Worm (Caenorhabditis elegans) whole organism, late embryonic: ENCODE results near the gene cdh-9.

Source experiments
- C08G9.2 ChIP-seq: sonication (generic microtip); optimal IDR thresholded peaks from 2 replicates; lab custom pipeline; 2016; ENCODE audit warnings: mild to moderate bottlenecking, missing genetic modification characterization, moderate library complexity, missing compliant biosample characterization
- F13H6.1 ChIP-seq: sonication (generic microtip); optimal IDR thresholded peaks from 2 replicates; lab custom pipeline; 2016; ENCODE audit warnings: missing genetic modification characterization, missing compliant biosample characterization
- K02D7.2 ChIP-seq: sonication (generic microtip); optimal IDR thresholded peaks from 2 replicates; lab custom pipeline; 2017; ENCODE audit warnings: mild to moderate bottlenecking, missing genetic modification characterization, missing compliant biosample characterization
- K09A11.1 ChIP-seq: sonication (generic microtip); optimal IDR thresholded peaks from 2 replicates; lab custom pipeline; 2017; ENCODE audit warnings: antibody characterized with exemption, mild to moderate bottlenecking, missing genetic modification characterization, missing compliant biosample characterization; ENCODE audit not compliant: insufficient read depth
- Y22D7AL.16 ChIP-seq: sonication (generic microtip); optimal IDR thresholded peaks from 2 replicates; lab custom pipeline; 2016; ENCODE audit warnings: missing genetic modification characterization, missing compliant biosample characterization
- ahr-1 ChIP-seq: sonication (generic microtip); optimal IDR thresholded peaks from 2 replicates; lab custom pipeline; 2016; ENCODE audit warnings: missing genetic modification characterization, missing compliant biosample characterization
- ama-1 ChIP-seq: fragments of 150-350 bp; optimal IDR thresholded peaks from 2 replicates; lab custom pipeline; 2014
- ceh-14 ChIP-seq: sonication (generic microtip); optimal IDR thresholded peaks from 2 replicates; lab custom pipeline; 2016; ENCODE audit warnings: missing genotype, missing genetic modification characterization, missing compliant biosample characterization
- ceh-2 ChIP-seq: sonication (generic microtip); optimal IDR thresholded peaks from 2 replicates; lab custom pipeline; 2016; ENCODE audit warnings: missing genotype, missing genetic modification characterization, missing compliant biosample characterization
- ceh-22 ChIP-seq: sonication (generic microtip); optimal IDR thresholded peaks from 2 replicates; lab custom pipeline; 2017; ENCODE audit warnings: missing biosample characterization, missing genetic modification characterization
- ceh-24 ChIP-seq: sonication (generic microtip); optimal IDR thresholded peaks from 2 replicates; lab custom pipeline; 2016; ENCODE audit warnings: mild to moderate bottlenecking, missing genetic modification characterization, missing compliant biosample characterization
- ceh-31 ChIP-seq: sonication (generic microtip); optimal IDR thresholded peaks from 2 replicates; lab custom pipeline; 2016; ENCODE audit warnings: missing genetic modification characterization, missing compliant biosample characterization
- ceh-34 ChIP-seq: sonication (generic microtip); optimal IDR thresholded peaks from 2 replicates; lab custom pipeline; 2016; ENCODE audit warnings: mild to moderate bottlenecking, missing genetic modification characterization, missing compliant biosample characterization
- ceh-45 ChIP-seq: fragments of 200-800 bp; sonication (Bioruptor generic); IDR thresholded peaks from 2 replicates; pipeline ENCODE4 v1.3.6; 2022; ENCODE audit warnings: missing genetic modification reagents, missing genetic modification characterization, missing compliant biosample characterization
- ceh-48 ChIP-seq: sonication (generic microtip); optimal IDR thresholded peaks from 2 replicates; lab custom pipeline; 2016; ENCODE audit warnings: missing genetic modification characterization, inconsistent platforms, missing compliant biosample characterization
- ceh-6 ChIP-seq: fragments of 200-800 bp; sonication (Bioruptor generic); optimal IDR thresholded peaks from 2 replicates; lab custom pipeline; 2018; ENCODE audit warnings: mild to moderate bottlenecking, missing genetic modification characterization, missing compliant biosample characterization
- ceh-9 ChIP-seq: sonication (generic microtip); optimal IDR thresholded peaks from 2 replicates; lab custom pipeline; 2016; ENCODE audit warnings: mild to moderate bottlenecking, missing genetic modification characterization, inconsistent platforms, missing compliant biosample characterization
- elt-4 ChIP-seq: sonication (generic microtip); optimal IDR thresholded peaks from 2 replicates; lab custom pipeline; 2016; ENCODE audit warnings: missing genetic modification characterization, missing compliant biosample characterization
- ets-4 ChIP-seq: sonication (generic microtip); optimal IDR thresholded peaks from 2 replicates; lab custom pipeline; 2016; ENCODE audit warnings: missing genetic modification characterization, missing compliant biosample characterization
- eyg-1 ChIP-seq: sonication (generic microtip); optimal IDR thresholded peaks from 2 replicates; lab custom pipeline; 2016; ENCODE audit warnings: missing genotype, missing genetic modification characterization, missing compliant biosample characterization
- fax-1 ChIP-seq: sonication (generic microtip); optimal IDR thresholded peaks from 2 replicates; lab custom pipeline; 2016; ENCODE audit warnings: missing genotype, missing genetic modification characterization, missing compliant biosample characterization
- fkh-10 ChIP-seq: fragments of 150-350 bp; optimal IDR thresholded peaks from 2 replicates; lab custom pipeline; 2014; ENCODE audit warnings: missing biosample characterization, missing genetic modification reagents, missing genetic modification characterization
- fkh-6 ChIP-seq: sonication (generic microtip); optimal IDR thresholded peaks from 2 replicates; lab custom pipeline; 2016; ENCODE audit warnings: missing genetic modification characterization, missing compliant biosample characterization
- gmeb-2 ChIP-seq: sonication (generic microtip); optimal IDR thresholded peaks from 2 replicates; lab custom pipeline; 2016; ENCODE audit warnings: missing genetic modification characterization, inconsistent platforms, missing compliant biosample characterization
- hlh-15 ChIP-seq: sonication (generic microtip); optimal IDR thresholded peaks from 2 replicates; lab custom pipeline; 2016; ENCODE audit warnings: missing genetic modification characterization, missing compliant biosample characterization
- hlh-30 ChIP-seq: sonication (generic microtip); optimal IDR thresholded peaks from 2 replicates; lab custom pipeline; 2017; ENCODE audit warnings: antibody characterized with exemption, missing genetic modification characterization, missing compliant biosample characterization; ENCODE audit not compliant: insufficient read depth
- hlh-8 ChIP-seq: sonication (generic microtip); optimal IDR thresholded peaks from 2 replicates; lab custom pipeline; 2016; ENCODE audit warnings: missing genotype, missing genetic modification characterization, missing compliant biosample characterization
- lim-6 ChIP-seq: sonication (generic microtip); optimal IDR thresholded peaks from 2 replicates; lab custom pipeline; 2016; ENCODE audit warnings: missing genetic modification characterization, missing compliant biosample characterization
- lin-11 ChIP-seq: fragments of 200-800 bp; sonication (Bioruptor generic); optimal IDR thresholded peaks from 2 replicates; lab custom pipeline; 2018; ENCODE audit warnings: mild to moderate bottlenecking, missing genetic modification characterization, missing compliant biosample characterization
- madf-2 ChIP-seq: sonication (generic microtip); optimal IDR thresholded peaks from 2 replicates; lab custom pipeline; 2017; ENCODE audit warnings: missing genetic modification characterization, missing compliant biosample characterization
- mec-3 ChIP-seq: sonication (generic microtip); optimal IDR thresholded peaks from 2 replicates; lab custom pipeline; 2016; ENCODE audit warnings: borderline replicate concordance, missing genetic modification characterization, missing compliant biosample characterization
- nfya-1 ChIP-seq: sonication (generic microtip); optimal IDR thresholded peaks from 2 replicates; lab custom pipeline; 2017; ENCODE audit warnings: missing genetic modification characterization, mild to moderate bottlenecking, missing compliant biosample characterization, antibody characterized with exemption, moderate library complexity
- nhr-232 ChIP-seq: sonication (generic microtip); optimal IDR thresholded peaks from 2 replicates; lab custom pipeline; 2016; ENCODE audit warnings: missing genetic modification characterization, missing compliant biosample characterization
- npax-4 ChIP-seq: sonication (generic microtip); optimal IDR thresholded peaks from 2 replicates; lab custom pipeline; 2016; ENCODE audit warnings: missing genetic modification characterization, missing compliant biosample characterization
- pag-3 ChIP-seq: sonication (generic microtip); optimal IDR thresholded peaks from 2 replicates; lab custom pipeline; 2016; ENCODE audit warnings: missing compliant biosample characterization, missing genetic modification characterization, borderline replicate concordance
- pha-2 ChIP-seq: sonication (generic microtip); optimal IDR thresholded peaks from 2 replicates; lab custom pipeline; 2017; ENCODE audit warnings: mild to moderate bottlenecking, missing genetic modification characterization, missing compliant biosample characterization
- pha-4 ChIP-seq: fragments of 150-350 bp; optimal IDR thresholded peaks from 2 replicates; lab custom pipeline; 2018; ENCODE audit warnings: missing biosample characterization, missing genetic modification reagents, missing genetic modification characterization
- pqm-1 ChIP-seq: sonication (generic microtip); optimal IDR thresholded peaks from 2 replicates; lab custom pipeline; 2016; ENCODE audit warnings: missing genetic modification characterization, missing compliant biosample characterization
- pros-1 ChIP-seq: fragments of 150-350 bp; optimal IDR thresholded peaks from 2 replicates; lab custom pipeline; 2014; ENCODE audit warnings: missing biosample characterization, missing genetic modification reagents, missing genetic modification characterization
- ref-2 ChIP-seq: sonication (generic microtip); optimal IDR thresholded peaks from 2 replicates; lab custom pipeline; 2016; ENCODE audit warnings: missing genetic modification characterization, missing compliant biosample characterization
- rnt-1 ChIP-seq: sonication (generic microtip); optimal IDR thresholded peaks from 2 replicates; lab custom pipeline; 2016; ENCODE audit warnings: missing genetic modification characterization, missing compliant biosample characterization
- sdc-2 ChIP-seq: sonication (generic microtip); optimal IDR thresholded peaks from 2 replicates; lab custom pipeline; 2016; ENCODE audit warnings: missing genotype, missing genetic modification characterization, missing compliant biosample characterization
- sox-2 ChIP-seq: fragments of 200-800 bp; sonication (Bioruptor generic); IDR thresholded peaks from 2 replicates; pipeline ENCODE4 v1.3.6; 2022; ENCODE audit warnings: missing genetic modification reagents, missing genetic modification characterization, missing compliant biosample characterization
- sox-4 ChIP-seq: sonication (generic microtip); optimal IDR thresholded peaks from 2 replicates; lab custom pipeline; 2017; ENCODE audit warnings: mild to moderate bottlenecking, missing genetic modification characterization, inconsistent platforms, missing compliant biosample characterization
- tbx-7 ChIP-seq: sonication (generic microtip); optimal IDR thresholded peaks from 2 replicates; lab custom pipeline; 2016; ENCODE audit warnings: missing genotype, missing genetic modification characterization, missing compliant biosample characterization
- ttx-3 ChIP-seq: sonication (generic microtip); optimal IDR thresholded peaks from 2 replicates; lab custom pipeline; 2016; ENCODE audit warnings: missing genetic modification reagents, missing genetic modification characterization, missing compliant biosample characterization
- unc-3 ChIP-seq, 2 experiments: fragments of 200-800 bp in 1 of 2; sonication (Bioruptor generic) in 1 of 2; sonication (generic microtip) in 1 of 2; conservative IDR thresholded peaks in 1 of 2; optimal IDR thresholded peaks in 1 of 2; 2 replicates each; pipeline versions ENCODE4 v1.3.6 to Lab custom; 2016 to 2022; ENCODE audit warnings: missing compliant biosample characterization in 2 of 2, missing genetic modification characterization in 2 of 2, missing genetic modification reagents in 1 of 2
- unc-42 ChIP-seq: sonication (generic microtip); optimal IDR thresholded peaks from 2 replicates; lab custom pipeline; 2016; ENCODE audit warnings: missing genotype, missing genetic modification characterization, missing compliant biosample characterization
- unc-55 ChIP-seq: sonication (generic microtip); optimal IDR thresholded peaks from 2 replicates; lab custom pipeline; 2017; ENCODE audit warnings: missing biosample characterization, missing genetic modification reagents, missing genetic modification characterization
- unc-86 ChIP-seq: sonication (generic microtip); optimal IDR thresholded peaks from 2 replicates; lab custom pipeline; 2016; ENCODE audit warnings: missing genetic modification characterization, missing compliant biosample characterization
- zip-5 ChIP-seq: sonication (generic microtip); optimal IDR thresholded peaks from 2 replicates; lab custom pipeline; 2016; ENCODE audit warnings: missing genetic modification characterization, missing compliant biosample characterization
- ztf-16 ChIP-seq: sonication (generic microtip); optimal IDR thresholded peaks from 2 replicates; lab custom pipeline; 2017; ENCODE audit warnings: missing genetic modification characterization, missing compliant biosample characterization

cdh-9 gene

ce11 chrX:16612293-16612946 is 17.4 kb downstream of the cdh-9 start:
- TF ChIP-seq Y22D7AL.16 (no peak), fkh-6 (tag; lab: Kevin White, UChicago) (peak; percentile 58), ceh-34 (peak; percentile 96), C08G9.2 (tag; lab: Kevin White, UChicago) (peak; percentile 62), ceh-48 (tag; lab: Kevin White, UChicago) (peak; percentile 86), mec-3 (tag; lab: Kevin White, UChicago) (no peak), gmeb-2 (no peak), K09A11.1 (no peak), zip-5 (no peak), rnt-1 (tag; lab: Kevin White, UChicago) (peak; percentile 100), fax-1 (peak; percentile 73), elt-4 (tag; lab: Kevin White, UChicago) (no peak), hlh-15 (tag; lab: Kevin White, UChicago) (no peak), pag-3 (tag; lab: Kevin White, UChicago) (peak; percentile 50), ttx-3 (tag; lab: Kevin White, UChicago) (no peak), fkh-10 (peak; percentile 71), lim-6 (no peak), pha-2 (tag; lab: Kevin White, UChicago) (no peak), tbx-7 (tag; lab: Kevin White, UChicago) (peak; percentile 30), ets-4 (tag; lab: Kevin White, UChicago) (peak; percentile 63), F13H6.1 (tag; lab: Kevin White, UChicago) (peak; percentile 96), ref-2 (tag; lab: Kevin White, UChicago) (peak; percentile 98), sox-4 (tag; lab: Kevin White, UChicago) (peak; percentile 24), ceh-2 (tag; lab: Kevin White, UChicago) (peak; percentile 71), nfya-1 (peak; percentile 100), ama-1 (lab: Kevin White, UChicago) (no peak), nhr-232 (no peak), unc-42 (tag; lab: Kevin White, UChicago) (peak; percentile 88), ceh-22 (tag; lab: Kevin White, UChicago) (peak; percentile 94), hlh-8 (tag; lab: Kevin White, UChicago) (peak; percentile 49), sdc-2 (peak; percentile 91), lin-11 (tag; lab: Kevin White, UChicago) (no peak), ceh-24 (tag; lab: Kevin White, UChicago) (no peak), hlh-30 (tag; lab: Kevin White, UChicago) (peak; percentile 95), ztf-16 (tag; lab: Kevin White, UChicago) (peak; percentile 44), ceh-14 (tag; lab: Kevin White, UChicago) (peak; percentile 80), madf-2 (tag; lab: Kevin White, UChicago) (peak; percentile 78), unc-3 (GFP tag; conservative IDR thresholded peaks at IDR 0.05; lab: Robert Waterston, UW) (no peak), unc-3 (tag; optimal IDR thresholded peaks at IDR 0.05; lab: Kevin White, UChicago) (peak; percentile 48), unc-55 (peak; percentile 86), ceh-9 (tag; lab: Kevin White, UChicago) (no peak), ahr-1 (tag; lab: Kevin White, UChicago) (no peak), sox-2 (GFP tag; lab: Robert Waterston, UW) (no peak; the same call in 1 of the 2 replicates), pqm-1 (tag; lab: Kevin White, UChicago) (peak; percentile 79), ceh-31 (tag; lab: Kevin White, UChicago) (peak; percentile 96), eyg-1 (tag; lab: Kevin White, UChicago) (peak; percentile 62), pha-4 (tag; lab: Kevin White, UChicago) (no peak), npax-4 (tag; lab: Kevin White, UChicago) (no peak), unc-86 (tag; lab: Kevin White, UChicago) (peak; percentile 78), ceh-6 (peak; percentile 61), ceh-45 (no peak), pros-1 (tag; lab: Kevin White, UChicago) (peak; percentile 89), K02D7.2 (no peak)
